Worm (Caenorhabditis elegans): ENCODE data around the gene M151.1.

Gene M151.1

ce11 chrII:3616615-3617014 is 24.7 kb upstream of the M151.1 start:
- TF ChIP-seq nfya-1 (tag; optimal IDR thresholded peaks at IDR 0.05; ENCODE audit: insufficient read depth) = peak; percentile 98
- TF ChIP-seq mdl-1 (tag; optimal IDR thresholded peaks at IDR 0.05) = no peak

- TF ChIP-seq fos-1 (tag; optimal IDR thresholded peaks at IDR 0.05) (no peak), daf-12 (tag; optimal IDR thresholded peaks at IDR 0.05) (no peak), eor-1 (tag; optimal IDR thresholded peaks at IDR 0.05) (no peak), nhr-77 (tag; optimal IDR thresholded peaks at IDR 0.05) (no peak), elt-1 (tag; optimal IDR thresholded peaks at IDR 0.05) (no peak), nhr-12 (tag; optimal IDR thresholded peaks at IDR 0.05) (no peak), nhr-23 (tag; optimal IDR thresholded peaks at IDR 0.05) (no peak), nhr-237 (tag; optimal IDR thresholded peaks at IDR 0.05) (no peak), nhr-76 (tag; optimal IDR thresholded peaks at IDR 0.05) (no peak)
Observed at ce11 chrII:3617512-3617911, 23.8 kb upstream of the M151.1 start, which contains the start of gene F40E12.1. Gene F40E12.1, plus strand, starts transcription at chrII:3617812.

- TF ChIP-seq ztf-4 (tag; optimal IDR thresholded peaks at IDR 0.05) = no peak
- TF ChIP-seq hmg-11 (tag; optimal IDR thresholded peaks at IDR 0.05) = no peak
- no peak for TF ChIP-seq pha-4 (tag; optimal IDR thresholded peaks at IDR 0.05)
- no peak for TF ChIP-seq jun-1 (tag; optimal IDR thresholded peaks at IDR 0.05)
- no peak for TF ChIP-seq ceh-82 (tag; optimal IDR thresholded peaks at IDR 0.05)
- TF ChIP-seq nhr-67 (tag; optimal IDR thresholded peaks at IDR 0.05) = no peak
- TF ChIP-seq nhr-237 (tag; optimal IDR thresholded peaks at IDR 0.05) = no peak
- TF ChIP-seq fkh-10 (GFP tag; optimal IDR thresholded peaks at IDR 0.05) = no peak
- no peak for TF ChIP-seq mml-1 (tag; optimal IDR thresholded peaks at IDR 0.05)
- TF ChIP-seq lsy-12 (tag; optimal IDR thresholded peaks at IDR 0.05) = no peak
Observed at ce11 chrII:3620862-3621261, 20.4 kb upstream of the M151.1 start.

ce11 chrII:3622014-3622413 is 19.3 kb upstream of the M151.1 start, which contains the start of gene M151.7:
Gene M151.7, plus strand, starts transcription at chrII:3622314.
- TF ChIP-seq nhr-11 (tag; optimal IDR thresholded peaks at IDR 0.05) (no peak), jun-1 (tag; optimal IDR thresholded peaks at IDR 0.05) (no peak), elt-3 (tag; optimal IDR thresholded peaks at IDR 0.05) (no peak), hmg-11 (tag; optimal IDR thresholded peaks at IDR 0.05) (no peak), skn-1 (tag; optimal IDR thresholded peaks at IDR 0.05) (no peak), unc-39 (tag; optimal IDR thresholded peaks at IDR 0.05) (no peak), egl-5 (tag; optimal IDR thresholded peaks at IDR 0.05) (no peak), ceh-28 (tag; optimal IDR thresholded peaks at IDR 0.05) (no peak), pha-4 (tag; optimal IDR thresholded peaks at IDR 0.05) (no peak), lsy-12 (tag; optimal IDR thresholded peaks at IDR 0.05) (no peak), R02D3.7 (tag; optimal IDR thresholded peaks at IDR 0.05) (no peak), mdl-1 (tag; optimal IDR thresholded peaks at IDR 0.05) (no peak), eor-1 (tag; optimal IDR thresholded peaks at IDR 0.05) (no peak), ZK546.5 (tag; optimal IDR thresholded peaks at IDR 0.05) (no peak), ztf-11 (tag; optimal IDR thresholded peaks at IDR 0.05) (no peak), nhr-12 (tag; optimal IDR thresholded peaks at IDR 0.05) (no peak), nhr-237 (tag; optimal IDR thresholded peaks at IDR 0.05) (no peak), lin-15B (tag; optimal IDR thresholded peaks at IDR 0.05) (no peak), egl-27 (tag; optimal IDR thresholded peaks at IDR 0.05) (no peak)

- TF ChIP-seq pqm-1 (tag; optimal IDR thresholded peaks at IDR 0.05) (no peak), sea-2 (GFP tag; optimal IDR thresholded peaks at IDR 0.05) (no peak), nhr-77 (tag; optimal IDR thresholded peaks at IDR 0.05) (no peak), egl-27 (tag; optimal IDR thresholded peaks at IDR 0.05) (no peak), hmg-11 (tag; optimal IDR thresholded peaks at IDR 0.05) (no peak), nhr-76 (tag; optimal IDR thresholded peaks at IDR 0.05) (no peak), unc-62 (GFP tag; optimal IDR thresholded peaks at IDR 0.05) (no peak), fkh-2 (tag; optimal IDR thresholded peaks at IDR 0.05) (no peak), egl-5 (tag; optimal IDR thresholded peaks at IDR 0.05) (no peak), eor-1 (tag; optimal IDR thresholded peaks at IDR 0.05) (no peak), nhr-237 (tag; optimal IDR thresholded peaks at IDR 0.05) (no peak), lin-39 (tag; optimal IDR thresholded peaks at IDR 0.05) (no peak)
Observed at ce11 chrII:3626872-3627271, 14.4 kb upstream of the M151.1 start, which contains the start of gene M151.3. Gene M151.3, plus strand, starts transcription at chrII:3627172.

Measured in whole organism, L3 larva.